Worm (Caenorhabditis elegans) whole organism, L4 larva: Measurements from ENCODE around the gene F33H1.4.
A peak's percentile ranks its signal among the peaks of the same experiment; 100 is the strongest.

Experiments used
- aha-1 ChIP-seq: fragments of 150-350 bp; peaks from one replicate; lab custom pipeline; 2014; ENCODE audit warnings: missing biosample characterization, missing genetic modification characterization
- aly-2 ChIP-seq: sonication (generic microtip); optimal IDR thresholded peaks from 2 replicates; lab custom pipeline; 2018; ENCODE audit warnings: missing biosample characterization, missing genetic modification characterization
- attf-4 ChIP-seq: sonication (generic microtip); optimal IDR thresholded peaks from 3 replicates; lab custom pipeline; 2017; ENCODE audit warnings: missing biosample characterization, missing genetic modification characterization
- ceh-20 ChIP-seq: fragments of 200-800 bp; sonication (Bioruptor generic); IDR thresholded peaks from 2 replicates; pipeline ENCODE4 v1.3.6; 2022; ENCODE audit warnings: missing genetic modification reagents, missing genetic modification characterization, missing compliant biosample characterization
- ces-1 ChIP-seq: fragments of 150-350 bp; sonication (generic microtip); optimal IDR thresholded peaks from 4 replicates; lab custom pipeline; 2014; ENCODE audit warnings: missing biosample characterization, missing genetic modification reagents, missing genetic modification characterization
- daf-16 ChIP-seq, 3 experiments: sonication (generic microtip); optimal IDR thresholded peaks; 2 replicates each; lab custom pipeline; 2016 to 2017; ENCODE audit warnings: missing genetic modification characterization in 3 of 3, missing genetic modification reagents in 3 of 3, mild to moderate bottlenecking in 2 of 3, missing compliant biosample characterization in 2 of 3, missing biosample characterization in 1 of 3, moderate library complexity in 1 of 3
- dmd-6 ChIP-seq: fragments of 200-800 bp; sonication (Bioruptor generic); IDR thresholded peaks from 2 replicates; pipeline ENCODE4 v1.3.6; 2022; ENCODE audit warnings: missing genetic modification reagents, missing genetic modification characterization, missing compliant biosample characterization
- dmd-8 ChIP-seq: fragments of 200-800 bp; sonication (Bioruptor generic); IDR thresholded peaks from 2 replicates; pipeline ENCODE4 v1.3.6; 2022; ENCODE audit warnings: missing genetic modification characterization, missing compliant biosample characterization
- dmd-9 ChIP-seq: fragments of 200-800 bp; sonication (Bioruptor generic); IDR thresholded peaks from 2 replicates; pipeline ENCODE4 v1.3.6; 2022; ENCODE audit warnings: missing genetic modification reagents, missing genetic modification characterization, missing compliant biosample characterization
- hlh-11 ChIP-seq: fragments of 200-800 bp; sonication (Bioruptor generic); optimal IDR thresholded peaks from 2 replicates; lab custom pipeline; 2018; ENCODE audit warnings: mild to moderate bottlenecking, missing genetic modification characterization, missing compliant biosample characterization
- hmg-1.1 ChIP-seq: fragments of 200-800 bp; sonication (Bioruptor generic); IDR thresholded peaks from 2 replicates; pipeline ENCODE4 v1.3.6; 2022; ENCODE audit warnings: missing genetic modification reagents, missing genetic modification characterization, missing compliant biosample characterization
- lsy-2 ChIP-seq, 2 experiments: fragments of 150-350 bp in 1 of 2; sonication (generic microtip) in 1 of 2; optimal IDR thresholded peaks; 2 replicates each; lab custom pipeline; 2014 to 2017; ENCODE audit warnings: missing biosample characterization in 2 of 2, missing genetic modification characterization in 2 of 2
- madf-9 ChIP-seq: fragments of 200-800 bp; sonication (Bioruptor generic); conservative IDR thresholded peaks from 2 replicates; pipeline ENCODE4 v1.3.6; 2022; ENCODE audit warnings: missing genetic modification reagents, missing genetic modification characterization, missing compliant biosample characterization
- mdt-29 ChIP-seq: fragments of 200-800 bp; sonication (Bioruptor generic); IDR thresholded peaks from 2 replicates; pipeline ENCODE4 v1.3.6; 2022; ENCODE audit warnings: missing genetic modification reagents, missing genetic modification characterization, missing compliant biosample characterization
- mxl-3 ChIP-seq: fragments of 200-800 bp; sonication (Bioruptor generic); optimal IDR thresholded peaks from 2 replicates; lab custom pipeline; 2018; ENCODE audit warnings: mild to moderate bottlenecking, missing genetic modification characterization, missing compliant biosample characterization
- nhr-102 ChIP-seq: sonication (generic microtip); optimal IDR thresholded peaks from 2 replicates; lab custom pipeline; 2016; ENCODE audit warnings: mild to moderate bottlenecking, missing genetic modification characterization, moderate library complexity, missing compliant biosample characterization
- nhr-111 ChIP-seq: fragments of 200-800 bp; sonication (Bioruptor generic); optimal IDR thresholded peaks from 2 replicates; lab custom pipeline; 2018; ENCODE audit warnings: mild to moderate bottlenecking, missing genetic modification characterization, missing compliant biosample characterization
- nhr-28 ChIP-seq: fragments of 150-350 bp; optimal IDR thresholded peaks from 2 replicates; lab custom pipeline; 2014; ENCODE audit warnings: missing biosample characterization, missing genetic modification characterization
- pha-4 ChIP-seq, 2 experiments: fragments of 150-350 bp in 1 of 2; fragments of 200-800 bp in 1 of 2; sonication (Bioruptor generic) in 1 of 2; IDR thresholded peaks in 1 of 2; optimal IDR thresholded peaks in 1 of 2; 2 replicates each; pipeline versions ENCODE4 v1.3.6 to Lab custom; 2014 to 2022; ENCODE audit warnings: missing genetic modification characterization in 2 of 2, missing genetic modification reagents in 2 of 2, missing biosample characterization in 1 of 2, missing compliant biosample characterization in 1 of 2
- php-3 ChIP-seq: fragments of 200-800 bp; sonication (Bioruptor generic); IDR thresholded peaks from 2 replicates; pipeline ENCODE4 v1.3.6; 2022; ENCODE audit warnings: missing genetic modification reagents, missing genetic modification characterization, missing compliant biosample characterization
- pqm-1 ChIP-seq: sonication (generic microtip); optimal IDR thresholded peaks from 2 replicates; lab custom pipeline; 2017; ENCODE audit warnings: missing biosample characterization, missing genetic modification characterization
- skn-1 ChIP-seq: fragments of 150-350 bp; optimal IDR thresholded peaks from 2 replicates; lab custom pipeline; 2014; ENCODE audit warnings: missing biosample characterization, missing genetic modification characterization
- snpc-1.2 ChIP-seq: fragments of 200-800 bp; sonication (Bioruptor generic); IDR thresholded peaks from 2 replicates; pipeline ENCODE4 v1.3.6; 2022; ENCODE audit warnings: missing genetic modification reagents, missing genetic modification characterization, missing compliant biosample characterization
- tra-1 ChIP-seq: fragments of 200-800 bp; sonication (Bioruptor generic); IDR thresholded peaks from 2 replicates; pipeline ENCODE4 v1.3.6; 2022; ENCODE audit warnings: missing genetic modification reagents, missing genetic modification characterization, missing compliant biosample characterization
- unc-62 ChIP-seq, 3 experiments: fragments of 150-350 bp in 1 of 3; sonication (generic microtip); optimal IDR thresholded peaks in 2 of 3; peaks in 1 of 3; 1 replicate in 1 of 3; 2 replicates in 2 of 3; lab custom pipeline; 2014 to 2017; ENCODE audit warnings: missing biosample characterization in 3 of 3, missing genetic modification characterization in 3 of 3, missing genetic modification reagents in 3 of 3, missing genotype in 1 of 3
- vab-7 ChIP-seq: fragments of 200-800 bp; sonication (Bioruptor generic); IDR thresholded peaks from 2 replicates; pipeline ENCODE4 v1.3.6; 2022; ENCODE audit warnings: missing genetic modification reagents, missing genetic modification characterization, missing compliant biosample characterization

The F33H1.4 gene

DNA sequence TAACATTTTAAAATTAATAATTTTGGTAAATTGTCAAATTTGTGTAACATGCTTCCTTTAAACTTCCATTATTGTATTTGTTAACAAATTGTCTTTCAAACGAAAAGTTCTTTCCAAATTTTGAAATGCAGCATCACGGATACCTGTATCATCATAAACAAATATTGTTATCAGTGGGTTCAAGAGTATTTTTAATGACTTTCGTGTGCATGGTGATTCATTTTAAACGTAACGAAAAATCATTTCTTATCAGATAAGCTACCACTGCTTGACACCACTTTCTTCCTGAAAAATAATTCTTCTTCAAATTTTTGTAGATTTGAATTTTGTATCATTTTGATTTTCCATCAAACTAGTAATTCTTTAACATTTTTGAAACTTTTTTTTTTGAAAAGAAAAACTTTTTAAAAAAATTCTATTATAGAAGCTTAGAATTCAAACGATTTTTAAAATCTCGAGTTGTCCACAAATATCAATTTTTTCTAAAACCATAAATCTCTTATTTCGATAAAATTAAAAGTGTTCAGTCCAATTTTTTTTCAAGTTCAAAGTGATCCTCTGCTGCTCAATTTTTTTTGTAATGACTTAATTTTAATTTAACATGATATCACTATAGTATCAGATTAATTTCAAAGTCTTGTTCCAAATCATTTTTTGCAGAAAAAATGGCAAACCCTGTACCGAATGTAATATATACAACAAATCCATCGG, 40.0 kb upstream of the F33H1.4 start, which contains the start of gene F27E5.9 (continued):
- no peak for TF ChIP-seq daf-16 (GFP tag; optimal IDR thresholded peaks at IDR 0.05; lab: Kevin White, UChicago)
- peak; percentile 85 for TF ChIP-seq daf-16 (tag; optimal IDR thresholded peaks at IDR 0.05; lab: Kevin White, UChicago)
- no peak for TF ChIP-seq aly-2 (tag; lab: Kevin White, UChicago)
- TF ChIP-seq dmd-9 (GFP tag; lab: Robert Waterston, UW): no peak

ce11 chrII:10136771-10137170, 37.7 kb upstream of the F33H1.4 start:
- TF ChIP-seq unc-62 (GFP tag; optimal IDR thresholded peaks at IDR 0.05 in 1 of 2; lab: Kevin White, UChicago) (peak in 1 of 2 experiments; percentile 76), unc-62 (tag; optimal IDR thresholded peaks at IDR 0.05; lab: Kevin White, UChicago) (no peak), aha-1 (peak; percentile 73), nhr-102 (tag; lab: Kevin White, UChicago) (no peak)

DNA sequence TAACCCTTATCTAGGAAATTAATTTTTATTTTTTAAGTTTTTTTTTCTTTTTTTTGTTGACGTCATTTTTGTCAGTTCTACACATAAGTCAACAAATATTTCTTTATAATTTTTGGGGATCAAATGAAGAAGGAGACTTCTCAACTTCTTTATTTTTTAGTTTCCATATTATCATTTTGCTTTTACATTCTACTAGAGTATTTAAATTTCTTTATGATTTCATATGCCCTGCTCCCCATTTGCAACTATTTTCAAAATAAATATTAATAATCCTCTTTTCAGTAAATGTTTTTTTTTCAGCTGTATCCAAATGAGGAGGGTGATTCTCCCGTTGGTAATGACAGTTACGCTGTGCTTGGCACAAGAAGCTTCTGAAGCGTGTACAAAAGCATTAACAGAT, 37.1 kb upstream of the F33H1.4 start, which contains the start of gene phg-1:
Gene phg-1 (plus strand): TSS at position 301 of the 400 bp plus-strand sequence.
- TF ChIP-seq vab-7 (GFP tag; lab: Robert Waterston, UW) (no peak), ces-1 (GFP tag; lab: Kevin White, UChicago) (no peak), skn-1 (tag; lab: Kevin White, UChicago) (no peak), snpc-1.2 (GFP tag; lab: Robert Waterston, UW) (no peak), ceh-20 (GFP tag; lab: Robert Waterston, UW) (no peak)

DNA sequence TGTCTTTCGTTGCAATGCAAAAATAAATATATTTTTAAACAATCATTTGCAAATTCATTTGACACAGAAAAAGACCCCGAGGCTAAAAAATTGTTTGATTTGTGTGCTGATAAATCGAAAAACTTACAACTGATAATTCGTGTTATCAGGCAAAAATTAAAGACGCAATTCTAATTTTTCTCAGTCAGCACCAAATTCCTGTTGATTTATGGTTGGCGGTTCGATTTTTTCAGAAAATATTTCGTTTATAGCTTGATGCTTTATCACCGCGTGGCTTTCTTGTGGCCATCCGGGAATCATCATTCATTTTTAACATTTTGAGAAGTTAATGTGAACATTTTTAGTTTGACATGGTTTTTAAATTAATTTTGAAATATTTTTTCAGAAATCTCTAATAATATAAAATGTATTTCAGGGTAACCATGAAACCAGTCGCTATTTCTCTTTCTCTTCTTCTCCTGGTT, 35.2 kb upstream of the F33H1.4 start, which contains the start of gene asah-2:
Gene asah-2 (plus strand): TSS at position 414 of the 464 bp plus-strand sequence.
- TF ChIP-seq php-3 (GFP tag; lab: Robert Waterston, UW): 0 out of 2 replicates have a peak, but pooled peaks have one; percentile 24
- TF ChIP-seq nhr-28 (tag; lab: Kevin White, UChicago): peak; percentile 41
- TF ChIP-seq aha-1: no peak
- TF ChIP-seq dmd-6 (GFP tag; lab: Robert Waterston, UW): peak; percentile 63
- TF ChIP-seq hlh-11 (tag; lab: Kevin White, UChicago): peak; percentile 8
- TF ChIP-seq nhr-111 (GFP tag; lab: Kevin White, UChicago): no peak
- TF ChIP-seq attf-4 (tag; lab: Kevin White, UChicago): no peak
- TF ChIP-seq pqm-1: peak; percentile 77
- TF ChIP-seq madf-9: no peak
- TF ChIP-seq mxl-3 (GFP tag; lab: Kevin White, UChicago): peak; percentile 66

- TF ChIP-seq mdt-29 (no peak), unc-62 (GFP tag; optimal IDR thresholded peaks at IDR 0.05 in 1 of 2; lab: Kevin White, UChicago) (peak in 1 of 2 experiments; percentile 70), unc-62 (tag; optimal IDR thresholded peaks at IDR 0.05; lab: Kevin White, UChicago) (no peak)
Observed at ce11 chrII:10144092-10144491, 30.4 kb upstream of the F33H1.4 start, which contains the start of gene F27E5.3. TSS of gene F27E5.3 (minus strand) at chrII:10144192.

ce11 chrII:10146488-10146887, 28.0 kb upstream of the F33H1.4 start, which contains the start of gene pax-3:
TSS of gene pax-3 (plus strand) at chrII:10146570.
- TF ChIP-seq dmd-8 (GFP tag; lab: Robert Waterston, UW): no peak
- TF ChIP-seq unc-62 (GFP tag; optimal IDR thresholded peaks at IDR 0.05 in 1 of 2; lab: Kevin White, UChicago): peak in 1 of 2 experiments; percentile 3
- TF ChIP-seq unc-62 (tag; optimal IDR thresholded peaks at IDR 0.05; lab: Kevin White, UChicago): no peak
- peak; percentile 88 for TF ChIP-seq aha-1

DNA sequence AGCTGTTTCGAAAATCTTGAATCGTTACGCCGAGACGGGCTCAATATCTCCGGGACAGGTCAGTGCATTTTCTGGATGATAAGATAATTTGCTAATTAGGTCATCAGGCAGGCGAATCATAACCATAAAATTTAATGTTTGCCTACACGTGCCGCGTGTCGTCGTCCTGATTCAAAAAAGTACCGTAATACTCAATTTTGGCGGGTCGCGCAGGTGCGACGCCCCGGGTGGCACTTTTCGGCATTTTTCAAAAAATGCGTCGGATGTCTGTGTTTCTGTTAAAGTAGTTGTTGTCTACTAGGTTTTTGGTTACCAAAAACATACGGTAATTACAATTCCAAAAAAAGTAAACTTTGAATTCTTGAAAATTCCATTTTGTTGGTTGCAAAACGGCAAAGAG, 26.9 kb upstream of the F33H1.4 start:
- TF ChIP-seq aha-1 (no peak), lsy-2 (tag; optimal IDR thresholded peaks at IDR 0.05; lab: Kevin White, UChicago) (no peak)

- TF ChIP-seq php-3 (GFP tag; lab: Robert Waterston, UW) (no peak), lsy-2 (tag; optimal IDR thresholded peaks at IDR 0.05; lab: Kevin White, UChicago) (no peak), hmg-1.1 (GFP tag; lab: Robert Waterston, UW) (no peak), tra-1 (GFP tag; lab: Robert Waterston, UW) (no peak), pha-4 (GFP tag; IDR thresholded peaks at IDR 0.05; lab: Robert Waterston, UW) (no peak), pha-4 (tag; optimal IDR thresholded peaks at IDR 0.05; lab: Kevin White, UChicago) (no peak), mxl-3 (GFP tag; lab: Kevin White, UChicago) (no peak)
Observed at ce11 chrII:10155106-10155505, 19.3 kb upstream of the F33H1.4 start, which contains the start of gene nlp-63. TSS of gene nlp-63 (plus strand) at chrII:10155406.
